Worm (Caenorhabditis elegans) whole organism, L1 larva: ENCODE measurements around the gene acs-7.

Experiments
- dpl-1 ChIP-seq, 3 experiments: fragments of 150-350 bp in 2 of 3; sonication (generic microtip) in 1 of 3; optimal IDR thresholded peaks; 2 replicates each; lab custom pipeline; 2014 to 2017; ENCODE audit warnings: missing biosample characterization in 3 of 3, missing genetic modification characterization in 3 of 3, missing genetic modification reagents in 3 of 3
- jun-1 ChIP-seq: fragments of 150-350 bp; optimal IDR thresholded peaks from 2 replicates; lab custom pipeline; 2014; ENCODE audit warnings: missing biosample characterization, missing genetic modification reagents, missing genetic modification characterization
- nhr-237 ChIP-seq: fragments of 150-350 bp; optimal IDR thresholded peaks from 2 replicates; lab custom pipeline; 2014; ENCODE audit warnings: missing biosample characterization, missing genetic modification characterization
- snpc-4 ChIP-seq: fragments of 150-350 bp; optimal IDR thresholded peaks from 2 replicates; lab custom pipeline; 2014; ENCODE audit warnings: missing biosample characterization, missing genetic modification characterization
- tbx-2 ChIP-seq: sonication (generic microtip); optimal IDR thresholded peaks from 2 replicates; lab custom pipeline; 2016; ENCODE audit warnings: missing genetic modification characterization, missing compliant biosample characterization
- zag-1 ChIP-seq: fragments of 150-350 bp; optimal IDR thresholded peaks from 2 replicates; lab custom pipeline; 2014; ENCODE audit warnings: missing biosample characterization, missing genetic modification characterization
- zip-4 ChIP-seq: fragments of 200-800 bp; sonication (Bioruptor generic); optimal IDR thresholded peaks from 2 replicates; lab custom pipeline; 2018; ENCODE audit warnings: mild to moderate bottlenecking, missing genetic modification characterization, moderate library complexity, missing compliant biosample characterization

ce11 chrII:9310794-9311193 is 19.0 kb downstream of the acs-7 start:
- TF ChIP-seq tbx-2, result no peak
- TF ChIP-seq nhr-237 (tag; lab: Kevin White, UChicago), result no peak
- no peak for TF ChIP-seq zip-4 (GFP tag; lab: Kevin White, UChicago)
- TF ChIP-seq zag-1 (tag; lab: Kevin White, UChicago), result no peak
- no peak for TF ChIP-seq snpc-4 (tag; lab: Kevin White, UChicago)
- no peak for TF ChIP-seq jun-1 (tag; lab: Kevin White, UChicago)
- no peak for TF ChIP-seq dpl-1 (GFP tag; optimal IDR thresholded peaks at IDR 0.05; lab: Kevin White, UChicago)
